Worm (Caenorhabditis elegans): ENCODE data around the gene gly-3.

Gene gly-3

DNA sequence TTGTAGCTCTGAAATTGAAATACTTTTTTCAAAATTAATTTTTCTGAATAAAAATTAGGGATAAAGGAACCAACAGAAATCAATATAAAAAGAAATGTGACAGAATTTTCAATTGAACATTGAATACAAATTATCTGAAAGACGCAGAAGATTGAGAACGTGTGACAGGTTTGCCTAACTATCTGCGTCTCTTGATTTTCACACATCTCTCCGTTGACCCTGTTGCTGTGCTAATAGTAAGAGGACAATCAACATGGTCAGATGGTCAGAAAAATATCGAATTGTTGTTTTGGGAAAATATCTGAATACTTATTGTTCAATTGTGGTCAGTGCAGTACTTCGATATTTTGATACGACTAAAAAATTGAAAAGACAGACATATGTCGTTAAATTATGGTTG, 5.9 kb downstream of the gly-3 start, which contains the start of gene ZK688.7 (continued):
- TF ChIP-seq efl-1 (optimal IDR thresholded peaks at IDR 0.05) (peak; percentile 1 to 30), efl-1 (GFP tag; optimal IDR thresholded peaks at IDR 0.05 in 1 of 2) (peak; percentile 19 to 71), fkh-10 (GFP tag; optimal IDR thresholded peaks at IDR 0.05) (no peak), unc-86 (tag; optimal IDR thresholded peaks at IDR 0.05) (no peak), hlh-4 (tag; optimal IDR thresholded peaks at IDR 0.05) (no peak), pag-3 (tag; optimal IDR thresholded peaks at IDR 0.05; ENCODE audit: borderline replicate concordance, insufficient read depth) (no peak), blmp-1 (tag; optimal IDR thresholded peaks at IDR 0.05) (peak; percentile 37), nhr-77 (tag; optimal IDR thresholded peaks at IDR 0.05) (no peak), mdl-1 (tag; optimal IDR thresholded peaks at IDR 0.05) (peak in 1 of 2 experiments; percentile 15), alr-1 (tag; optimal IDR thresholded peaks at IDR 0.05; ENCODE audit: borderline replicate concordance) (no peak), nhr-20 (tag; optimal IDR thresholded peaks at IDR 0.05) (peak; percentile 57), isw-1 (GFP tag; IDR thresholded peaks at IDR 0.05) (no peak)

DNA sequence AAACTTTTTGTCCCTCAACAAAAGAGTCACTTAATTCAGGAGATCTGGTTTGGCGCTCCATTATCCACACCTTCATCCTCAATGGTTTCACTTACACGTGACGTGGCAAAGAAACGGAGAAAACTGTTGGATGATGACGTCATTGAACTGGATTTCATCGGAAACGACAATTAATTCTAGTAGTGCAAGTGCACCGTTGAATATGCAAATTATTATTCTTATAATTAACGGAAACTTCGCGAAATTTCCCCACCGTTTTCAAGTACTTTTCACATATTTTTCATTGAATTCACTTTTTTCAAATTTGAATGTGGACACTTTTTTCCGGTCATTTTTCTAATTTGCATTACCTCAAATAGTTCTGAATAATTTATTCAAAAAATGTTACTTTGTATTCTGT, 8.3 kb downstream of the gly-3 start, which contains the start of gene ZK688.1:
Gene ZK688.1, plus strand, starts transcription at position 301 of the 400 bp plus-strand sequence.
- TF ChIP-seq efl-1 (optimal IDR thresholded peaks at IDR 0.05) (no peak), efl-1 (GFP tag; optimal IDR thresholded peaks at IDR 0.05 in 1 of 2) (peak in 1 of 2 experiments; percentile 52), F16B12.6 (tag; optimal IDR thresholded peaks at IDR 0.05) (no peak), ceh-63 (GFP tag; optimal IDR thresholded peaks at IDR 0.05) (no peak)

DNA sequence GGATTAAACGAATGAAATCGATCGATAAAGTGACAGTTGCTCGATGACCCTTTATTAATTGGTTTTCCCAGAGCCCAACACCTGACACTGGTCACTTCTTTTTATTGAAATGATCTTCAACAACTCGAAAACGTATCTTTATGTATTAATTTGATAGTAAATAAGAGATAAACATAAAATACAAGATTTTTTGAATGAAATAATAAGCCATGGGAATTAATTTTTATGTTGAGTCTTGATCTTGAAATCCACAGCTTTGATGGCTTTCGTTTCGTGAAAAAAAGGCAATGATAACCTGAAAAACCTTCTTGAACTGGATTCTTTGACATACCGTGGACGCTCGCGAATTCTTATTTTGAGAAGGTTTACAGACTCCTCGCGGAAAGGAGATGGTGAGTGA, 10.1 kb downstream of the gly-3 start, which contains the start of gene pcp-5:
Gene pcp-5, minus strand, starts transcription at position 101 of the 400 bp plus-strand sequence.
- no peak for TF ChIP-seq aly-2 (tag; optimal IDR thresholded peaks at IDR 0.05)
- TF ChIP-seq rnt-1 (tag; optimal IDR thresholded peaks at IDR 0.05), result peak; percentile 48
- no peak for TF ChIP-seq alr-1 (tag; optimal IDR thresholded peaks at IDR 0.05; ENCODE audit: borderline replicate concordance)
- peak; percentile 36 for TF ChIP-seq nhr-71 (tag; optimal IDR thresholded peaks at IDR 0.05)
- TF ChIP-seq pax-3 (tag; optimal IDR thresholded peaks at IDR 0.05), result no peak

DNA sequence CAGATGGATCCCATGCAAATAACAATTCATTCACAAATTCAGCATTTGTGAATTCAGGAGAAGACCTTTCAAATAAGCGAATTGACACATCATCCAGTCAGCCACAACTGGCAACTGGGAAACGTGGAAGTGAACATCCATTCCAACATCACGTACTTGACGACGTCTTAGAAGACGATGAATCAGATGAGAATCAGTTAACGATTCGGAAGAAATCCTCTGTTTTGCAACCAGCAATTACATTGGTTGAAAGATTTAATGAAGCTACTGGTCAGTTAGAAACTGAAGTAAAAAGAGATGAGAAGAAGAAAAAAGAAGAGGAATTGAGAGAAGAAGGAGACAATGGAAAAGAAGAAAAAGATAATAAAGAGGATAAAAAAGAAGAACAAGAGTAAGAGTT, 14.1 kb downstream of the gly-3 start:
- no peak for TF ChIP-seq isw-1 (GFP tag; IDR thresholded peaks at IDR 0.05)

DNA sequence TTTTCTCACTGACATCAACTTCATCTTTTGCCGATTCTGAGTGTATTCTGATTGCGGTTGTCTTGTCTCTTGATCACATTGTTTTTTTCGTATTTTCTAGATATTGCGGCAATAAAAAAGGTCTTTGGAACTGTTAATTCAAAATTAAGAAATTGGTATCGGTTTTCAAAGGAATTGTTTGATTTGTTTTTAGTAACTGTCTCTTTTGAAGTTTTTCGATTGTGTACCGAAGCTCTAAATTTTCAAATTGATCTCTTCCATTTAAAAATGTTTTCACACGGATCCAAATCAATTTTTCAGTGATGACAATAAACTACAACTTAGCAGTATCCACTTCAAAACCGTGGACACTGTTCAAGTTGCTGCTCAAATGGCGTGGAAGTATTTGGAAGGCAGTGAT, 16.8 kb downstream of the gly-3 start, which contains the start of gene best-24:
Gene best-24, plus strand, starts transcription at position 301 of the 400 bp plus-strand sequence.
- TF ChIP-seq xbp-1 (tag; optimal IDR thresholded peaks at IDR 0.05) (no peak), nhr-85 (tag) (no peak), efl-1 (optimal IDR thresholded peaks at IDR 0.05) (no peak), efl-1 (GFP tag; optimal IDR thresholded peaks at IDR 0.05 in 1 of 2) (peak in 1 of 2 experiments; percentile 87), lin-14 (GFP tag; optimal IDR thresholded peaks at IDR 0.05) (peak; percentile 17), snu-23 (GFP tag; optimal IDR thresholded peaks at IDR 0.05) (peak; percentile 18), lin-35 (GFP tag; optimal IDR thresholded peaks at IDR 0.05) (peak in 1 of 2 experiments; percentile 10), blmp-1 (tag; optimal IDR thresholded peaks at IDR 0.05) (peak; percentile 23)

DNA sequence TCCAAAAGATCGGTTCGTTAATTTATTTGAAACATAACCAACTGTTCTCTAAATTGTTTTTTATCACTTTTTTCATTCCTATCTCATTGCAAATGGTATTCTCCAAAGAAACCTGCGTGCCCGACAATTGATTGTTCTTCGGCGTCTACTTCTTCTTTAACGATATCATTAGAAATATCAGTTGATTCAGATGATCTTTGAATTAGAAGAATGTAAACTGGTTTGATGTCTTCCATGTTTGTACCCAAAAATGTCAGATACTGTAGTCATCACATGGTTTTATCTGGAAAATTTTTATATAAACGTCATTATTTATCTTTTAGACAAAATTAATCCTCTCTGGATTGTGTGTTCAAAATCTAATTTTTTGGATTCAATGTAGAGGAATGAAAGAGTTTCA, 19.8 kb downstream of the gly-3 start:
- no peak for TF ChIP-seq aly-2 (tag; optimal IDR thresholded peaks at IDR 0.05)
- TF ChIP-seq fos-1 (tag; optimal IDR thresholded peaks at IDR 0.05), result no peak
- TF ChIP-seq sup-37 (GFP tag; optimal IDR thresholded peaks at IDR 0.05), result no peak
- no peak for TF ChIP-seq zag-1 (tag; optimal IDR thresholded peaks at IDR 0.05)
- no peak for TF ChIP-seq rnt-1 (tag; optimal IDR thresholded peaks at IDR 0.05)
- TF ChIP-seq isw-1 (GFP tag; IDR thresholded peaks at IDR 0.05), result no peak
- peak in 5 of 6 experiments; percentile 27 to 85 (median 48) for TF ChIP-seq elt-3 (tag; optimal IDR thresholded peaks at IDR 0.05)
- no peak for TF ChIP-seq pax-3 (tag; optimal IDR thresholded peaks at IDR 0.05)
- no peak for TF ChIP-seq efl-1 (optimal IDR thresholded peaks at IDR 0.05)
- TF ChIP-seq efl-1 (GFP tag; optimal IDR thresholded peaks at IDR 0.05 in 1 of 2), result peak in 1 of 2 experiments; percentile 87
- no peak for TF ChIP-seq vab-15 (tag; optimal IDR thresholded peaks at IDR 0.05)
- TF ChIP-seq xbp-1 (tag; optimal IDR thresholded peaks at IDR 0.05), result no peak
- TF ChIP-seq snpc-4 (tag; optimal IDR thresholded peaks at IDR 0.05), result no peak
- no peak for TF ChIP-seq lin-13 (GFP tag; optimal IDR thresholded peaks at IDR 0.05)
- TF ChIP-seq Y116A8C.19 (tag; optimal IDR thresholded peaks at IDR 0.05; ENCODE audit: borderline replicate concordance), result no peak
- TF ChIP-seq ceh-8 (GFP tag; optimal IDR thresholded peaks at IDR 0.05), result no peak
- TF ChIP-seq elt-2 (tag; optimal IDR thresholded peaks at IDR 0.05), result no peak
- TF ChIP-seq sptf-1 (tag; optimal IDR thresholded peaks at IDR 0.05), result no peak
- TF ChIP-seq lir-3 (tag; optimal IDR thresholded peaks at IDR 0.05; ENCODE audit: poor library complexity), result no peak
- no peak for TF ChIP-seq unc-62 (GFP tag; optimal IDR thresholded peaks at IDR 0.05)
- TF ChIP-seq irx-1 (tag; optimal IDR thresholded peaks at IDR 0.05), result no peak
- TF ChIP-seq F16B12.6 (tag; optimal IDR thresholded peaks at IDR 0.05), result no peak
- no peak for TF ChIP-seq lin-39 (tag; optimal IDR thresholded peaks at IDR 0.05)
- TF ChIP-seq lin-35 (GFP tag; optimal IDR thresholded peaks at IDR 0.05), result peak in 1 of 2 experiments; percentile 49
- peak; percentile 22 for TF ChIP-seq C16A3.4 (tag; optimal IDR thresholded peaks at IDR 0.05)
- TF ChIP-seq tbx-2 (tag; optimal IDR thresholded peaks at IDR 0.05), result peak; percentile 62
